Worm (Caenorhabditis elegans): ENCODE results near the gene aqp-7.
A peak's percentile ranks its signal among the peaks of the same experiment; 100 is the strongest.

aqp-7 gene

ce11 chrX:2996976-2997399, 27.9 kb upstream of the aqp-7 start (continued):
- TF ChIP-seq jun-1 (tag; optimal IDR thresholded peaks at IDR 0.05) (peak; percentile 100), nhr-76 (tag; optimal IDR thresholded peaks at IDR 0.05) (peak; percentile 72)

- TF ChIP-seq ceh-28 (tag; optimal IDR thresholded peaks at IDR 0.05) (no peak), ama-1 (optimal IDR thresholded peaks at IDR 0.05) (no peak), skn-1 (tag; optimal IDR thresholded peaks at IDR 0.05) (no peak), nhr-11 (tag; optimal IDR thresholded peaks at IDR 0.05) (no peak), fos-1 (tag; optimal IDR thresholded peaks at IDR 0.05) (no peak), ztf-4 (tag; optimal IDR thresholded peaks at IDR 0.05) (no peak), lsy-12 (tag; optimal IDR thresholded peaks at IDR 0.05) (no peak)
Observed at ce11 chrX:2999652-3000051, 25.2 kb upstream of the aqp-7 start, which contains the start of gene Y41G9A.17. Gene Y41G9A.17, minus strand, starts transcription at chrX:2999752.

ce11 chrX:3003703-3004102, 21.2 kb upstream of the aqp-7 start, which contains the start of gene Y41G9A.6:
Gene Y41G9A.6, minus strand, starts transcription at chrX:3003803.
- TF ChIP-seq fos-1 (tag; optimal IDR thresholded peaks at IDR 0.05) (no peak), nhr-12 (tag; optimal IDR thresholded peaks at IDR 0.05) (no peak), unc-39 (tag; optimal IDR thresholded peaks at IDR 0.05) (no peak)

ce11 chrX:3009190-3009589, 15.7 kb upstream of the aqp-7 start, which contains the start of gene Y48D7A.1:
Gene Y48D7A.1, plus strand, starts transcription at chrX:3009490.
- TF ChIP-seq egl-27 (tag; optimal IDR thresholded peaks at IDR 0.05) (no peak), ceh-16 (tag; optimal IDR thresholded peaks at IDR 0.05) (no peak), ceh-28 (tag; optimal IDR thresholded peaks at IDR 0.05) (no peak), nhr-12 (tag; optimal IDR thresholded peaks at IDR 0.05) (no peak), nhr-23 (tag; optimal IDR thresholded peaks at IDR 0.05) (no peak), unc-39 (tag; optimal IDR thresholded peaks at IDR 0.05) (no peak), unc-62 (GFP tag; optimal IDR thresholded peaks at IDR 0.05) (no peak), nhr-43 (tag; optimal IDR thresholded peaks at IDR 0.05; ENCODE audit: poor library complexity, severe bottlenecking) (no peak), nhr-11 (tag; optimal IDR thresholded peaks at IDR 0.05) (no peak), nhr-76 (tag; optimal IDR thresholded peaks at IDR 0.05) (no peak), elt-2 (tag; optimal IDR thresholded peaks at IDR 0.05) (no peak), jun-1 (tag; optimal IDR thresholded peaks at IDR 0.05) (no peak), nfya-1 (tag; optimal IDR thresholded peaks at IDR 0.05; ENCODE audit: insufficient read depth) (no peak), nhr-67 (tag; optimal IDR thresholded peaks at IDR 0.05) (no peak), snpc-4 (tag; optimal IDR thresholded peaks at IDR 0.05) (no peak), ZK546.5 (tag; optimal IDR thresholded peaks at IDR 0.05) (no peak), fos-1 (tag; optimal IDR thresholded peaks at IDR 0.05) (no peak), sea-2 (GFP tag; optimal IDR thresholded peaks at IDR 0.05) (no peak), fkh-2 (tag; optimal IDR thresholded peaks at IDR 0.05) (no peak)

- TF ChIP-seq ztf-4 (tag; optimal IDR thresholded peaks at IDR 0.05) (no peak), lin-39 (tag; optimal IDR thresholded peaks at IDR 0.05) (no peak), elt-2 (tag; optimal IDR thresholded peaks at IDR 0.05) (no peak), elt-3 (tag; optimal IDR thresholded peaks at IDR 0.05) (no peak), snpc-4 (tag; optimal IDR thresholded peaks at IDR 0.05) (no peak), aly-2 (tag; optimal IDR thresholded peaks at IDR 0.05) (no peak), unc-62 (GFP tag; optimal IDR thresholded peaks at IDR 0.05) (no peak), ztf-11 (tag; optimal IDR thresholded peaks at IDR 0.05) (no peak), egl-5 (tag; optimal IDR thresholded peaks at IDR 0.05) (no peak), skn-1 (tag; optimal IDR thresholded peaks at IDR 0.05) (no peak), nhr-237 (tag; optimal IDR thresholded peaks at IDR 0.05) (no peak), mdl-1 (tag; optimal IDR thresholded peaks at IDR 0.05) (no peak), hmg-11 (tag; optimal IDR thresholded peaks at IDR 0.05) (no peak), zag-1 (tag; optimal IDR thresholded peaks at IDR 0.05) (no peak), ceh-9 (tag; optimal IDR thresholded peaks at IDR 0.05) (no peak), lin-15B (tag; optimal IDR thresholded peaks at IDR 0.05) (no peak), elt-1 (tag; optimal IDR thresholded peaks at IDR 0.05) (no peak), pqm-1 (tag; optimal IDR thresholded peaks at IDR 0.05) (no peak), ZK546.5 (tag; optimal IDR thresholded peaks at IDR 0.05) (no peak), nhr-77 (tag; optimal IDR thresholded peaks at IDR 0.05) (no peak)
Observed at ce11 chrX:3018505-3018996, 6.3 kb upstream of the aqp-7 start, which contains the start of gene flp-18. Gene flp-18, minus strand, starts transcription at chrX:3018555.
